Fruit fly (Drosophila melanogaster) whole organism, prepupa: ENCODE data around the gene CG9536.
A peak's percentile ranks its signal among the peaks of the same experiment; 100 is the strongest.

Experiments
- CG10631 ChIP-seq: fragments of 200-800 bp; sonication (Bioruptor generic); optimal IDR thresholded peaks from 2 replicates; lab custom pipeline; 2016; ENCODE audit warnings: missing biosample characterization, missing genetic modification characterization
- CG10669 ChIP-seq: fragments of 200-800 bp; sonication (Bioruptor generic); optimal IDR thresholded peaks from 3 replicates; lab custom pipeline; 2018; ENCODE audit warnings: missing biosample characterization, mild to moderate bottlenecking, missing genetic modification characterization, moderate library complexity
- CG11294 ChIP-seq: fragments of 200-800 bp; sonication (Bioruptor generic); IDR thresholded peaks from 2 replicates; pipeline ENCODE4 v1.3.6; 2022; ENCODE audit warnings: missing biosample characterization, missing genetic modification characterization
- CG11902 ChIP-seq: fragments of 200-800 bp; sonication (Bioruptor generic); optimal IDR thresholded peaks from 3 replicates; lab custom pipeline; 2016; ENCODE audit warnings: missing biosample characterization, missing genetic modification characterization
- CG15336 ChIP-seq: fragments of 200-800 bp; sonication (Bioruptor generic); IDR thresholded peaks from 2 replicates; pipeline ENCODE4 v1.3.6; 2022; ENCODE audit warnings: missing biosample characterization, missing genetic modification characterization
- CG1621 ChIP-seq: fragments of 200-800 bp; sonication (Bioruptor generic); optimal IDR thresholded peaks from 3 replicates; lab custom pipeline; 2018; ENCODE audit warnings: missing biosample characterization, mild to moderate bottlenecking, missing genetic modification characterization
- CG32006 ChIP-seq: fragments of 200-800 bp; sonication (Bioruptor generic); optimal IDR thresholded peaks from 3 replicates; lab custom pipeline; 2017; ENCODE audit warnings: missing biosample characterization, mild to moderate bottlenecking, missing genetic modification characterization
- CG34406 ChIP-seq: fragments of 200-800 bp; sonication (Bioruptor generic); optimal IDR thresholded peaks from 3 replicates; lab custom pipeline; 2016; ENCODE audit warnings: missing biosample characterization, missing genetic modification characterization
- CG3919 ChIP-seq: fragments of 200-800 bp; sonication (Bioruptor generic); optimal IDR thresholded peaks from 3 replicates; lab custom pipeline; 2016; ENCODE audit warnings: missing biosample characterization, missing genetic modification characterization
- CG4318 ChIP-seq: fragments of 200-800 bp; sonication (Bioruptor generic); optimal IDR thresholded peaks from 3 replicates; lab custom pipeline; 2017; ENCODE audit warnings: missing biosample characterization, mild to moderate bottlenecking, missing genetic modification characterization
- CG6163 ChIP-seq: fragments of 200-800 bp; sonication (Bioruptor generic); IDR thresholded peaks from 3 replicates; pipeline ENCODE4 v1.3.6; 2022; ENCODE audit warnings: missing biosample characterization, missing genetic modification characterization
- CG6276 ChIP-seq: fragments of 200-800 bp; sonication (Bioruptor generic); optimal IDR thresholded peaks from 2 replicates; lab custom pipeline; 2017; ENCODE audit warnings: missing biosample characterization, mild to moderate bottlenecking, missing genetic modification characterization
- CG6792 ChIP-seq: fragments of 200-800 bp; sonication (Bioruptor generic); optimal IDR thresholded peaks from 3 replicates; lab custom pipeline; 2016; ENCODE audit warnings: missing biosample characterization, missing genetic modification characterization
- CG6808 ChIP-seq: fragments of 200-800 bp; sonication (Bioruptor generic); optimal IDR thresholded peaks from 3 replicates; lab custom pipeline; 2017; ENCODE audit warnings: missing biosample characterization, missing genetic modification characterization, mild to moderate bottlenecking, moderate library complexity, missing genetic modification reagents
- CG6854 ChIP-seq: fragments of 200-800 bp; sonication (Bioruptor generic); optimal IDR thresholded peaks from 2 replicates; lab custom pipeline; 2017; ENCODE audit warnings: missing biosample characterization, mild to moderate bottlenecking, missing genetic modification characterization
- CG8119 ChIP-seq: fragments of 200-800 bp; sonication (Bioruptor generic); IDR thresholded peaks from 3 replicates; pipeline ENCODE4 v1.3.6; 2022; ENCODE audit warnings: missing biosample characterization, missing genetic modification characterization
- CG8632 ChIP-seq: fragments of 200-800 bp; sonication (Bioruptor generic); optimal IDR thresholded peaks from 3 replicates; lab custom pipeline; 2016; ENCODE audit warnings: missing biosample characterization, missing genetic modification characterization
- CG9139 ChIP-seq: fragments of 200-800 bp; sonication (Bioruptor generic); optimal IDR thresholded peaks from 3 replicates; lab custom pipeline; 2017; ENCODE audit warnings: missing biosample characterization, mild to moderate bottlenecking, missing genetic modification characterization
- Eip75B ChIP-seq: fragments of 200-800 bp; sonication (Bioruptor generic); optimal IDR thresholded peaks from 3 replicates; lab custom pipeline; 2016; ENCODE audit warnings: missing biosample characterization, missing genetic modification characterization
- Eip78C ChIP-seq: fragments of 200-800 bp; sonication (Bioruptor generic); peaks from one replicate; lab custom pipeline; 2016; ENCODE audit warnings: missing biosample characterization, missing genetic modification characterization
- Eip93F ChIP-seq: fragments of 200-800 bp; sonication (Bioruptor generic); optimal IDR thresholded peaks from 2 replicates; lab custom pipeline; 2016; ENCODE audit warnings: missing biosample characterization, mild to moderate bottlenecking, missing genetic modification characterization
- Ets21C ChIP-seq: fragments of 200-800 bp; sonication (Bioruptor generic); optimal IDR thresholded peaks from 3 replicates; lab custom pipeline; 2016; ENCODE audit warnings: missing biosample characterization, missing genetic modification characterization
- Gug ChIP-seq: fragments of 200-800 bp; sonication (Bioruptor generic); IDR thresholded peaks from 2 replicates; pipeline ENCODE4 v1.3.6; 2022; ENCODE audit warnings: missing biosample characterization, missing genetic modification characterization
- Hr38 ChIP-seq: sonication (Bioruptor generic); optimal IDR thresholded peaks from 2 replicates; lab custom pipeline; 2016; ENCODE audit warnings: missing biosample characterization, missing genetic modification characterization
- Hr39 ChIP-seq: fragments of 200-800 bp; sonication (Bioruptor generic); optimal IDR thresholded peaks from 2 replicates; lab custom pipeline; 2016; ENCODE audit warnings: missing biosample characterization, missing genetic modification characterization
- Lpt ChIP-seq: fragments of 200-800 bp; sonication (Bioruptor generic); optimal IDR thresholded peaks from 3 replicates; lab custom pipeline; 2016; ENCODE audit warnings: missing biosample characterization, missing genetic modification characterization
- Met ChIP-seq: fragments of 200-800 bp; sonication (Bioruptor generic); optimal IDR thresholded peaks from 3 replicates; lab custom pipeline; 2016; ENCODE audit warnings: missing biosample characterization, missing genetic modification characterization
- OdsH ChIP-seq: fragments of 200-800 bp; sonication (Bioruptor generic); optimal IDR thresholded peaks from 3 replicates; lab custom pipeline; 2016; ENCODE audit warnings: missing biosample characterization, missing genetic modification characterization
- Smox ChIP-seq: fragments of 200-800 bp; sonication (Bioruptor generic); optimal IDR thresholded peaks from 3 replicates; lab custom pipeline; 2016; ENCODE audit warnings: missing biosample characterization, missing genetic modification characterization
- Sox102F ChIP-seq: fragments of 200-800 bp; sonication (Bioruptor generic); optimal IDR thresholded peaks from 2 replicates; lab custom pipeline; 2016; ENCODE audit warnings: missing biosample characterization, mild to moderate bottlenecking, missing genetic modification characterization
- Sox14 ChIP-seq: fragments of 200-800 bp; sonication (Bioruptor generic); optimal IDR thresholded peaks from 3 replicates; lab custom pipeline; 2016; ENCODE audit warnings: missing biosample characterization, missing genetic modification characterization
- achi ChIP-seq: fragments of 200-800 bp; sonication (Bioruptor generic); optimal IDR thresholded peaks from 3 replicates; lab custom pipeline; 2016; ENCODE audit warnings: missing biosample characterization, missing genetic modification characterization
- acj6 ChIP-seq: fragments of 200-800 bp; sonication (Bioruptor generic); optimal IDR thresholded peaks from 3 replicates; lab custom pipeline; 2016; ENCODE audit warnings: missing biosample characterization, missing genetic modification characterization
- cyc ChIP-seq: fragments of 200-800 bp; sonication (Bioruptor generic); optimal IDR thresholded peaks from 3 replicates; lab custom pipeline; 2016; ENCODE audit warnings: missing biosample characterization, missing genetic modification characterization
- dac ChIP-seq: fragments of 200-800 bp; sonication (Bioruptor generic); optimal IDR thresholded peaks from 2 replicates; lab custom pipeline; 2017; ENCODE audit warnings: missing biosample characterization, mild to moderate bottlenecking, missing genetic modification characterization
- eg ChIP-seq: fragments of 200-800 bp; sonication (Bioruptor generic); IDR thresholded peaks from 3 replicates; pipeline ENCODE4 v1.3.6; 2022; ENCODE audit warnings: missing biosample characterization, missing genetic modification characterization
- esn ChIP-seq: fragments of 200-800 bp; sonication (Bioruptor generic); optimal IDR thresholded peaks from 2 replicates; lab custom pipeline; 2016; ENCODE audit warnings: missing biosample characterization, mild to moderate bottlenecking, missing genetic modification characterization, moderate library complexity
- fd59A ChIP-seq: fragments of 200-800 bp; sonication (Bioruptor generic); optimal IDR thresholded peaks from 2 replicates; lab custom pipeline; 2017; ENCODE audit warnings: missing biosample characterization, mild to moderate bottlenecking, missing genetic modification characterization, missing genetic modification reagents
- fd85E ChIP-seq: fragments of 200-800 bp; sonication (Bioruptor generic); optimal IDR thresholded peaks from 3 replicates; lab custom pipeline; 2016; ENCODE audit warnings: missing biosample characterization, missing genetic modification characterization
- fkh ChIP-seq: fragments of 200-800 bp; sonication (Bioruptor generic); optimal IDR thresholded peaks from 3 replicates; lab custom pipeline; 2017; ENCODE audit warnings: missing biosample characterization, mild to moderate bottlenecking, missing genetic modification characterization, moderate library complexity
- lz ChIP-seq: fragments of 200-800 bp; sonication (Bioruptor generic); optimal IDR thresholded peaks from 3 replicates; lab custom pipeline; 2016; ENCODE audit warnings: missing biosample characterization, missing genetic modification characterization
- net ChIP-seq: fragments of 200-800 bp; sonication (Bioruptor generic); optimal IDR thresholded peaks from 3 replicates; lab custom pipeline; 2016; ENCODE audit warnings: missing biosample characterization, missing genetic modification characterization
- pdm3 ChIP-seq: fragments of 200-800 bp; sonication (Bioruptor generic); optimal IDR thresholded peaks from 3 replicates; lab custom pipeline; 2016; ENCODE audit warnings: missing biosample characterization, missing genetic modification characterization
- ss ChIP-seq, 2 experiments: fragments of 200-800 bp; sonication (Bioruptor generic); optimal IDR thresholded peaks; 2 replicates in 1 of 2; 3 replicates in 1 of 2; lab custom pipeline; 2017 to 2018; ENCODE audit warnings: mild to moderate bottlenecking in 2 of 2, missing biosample characterization in 2 of 2, missing genetic modification characterization in 2 of 2, moderate library complexity in 1 of 2
- svp ChIP-seq: fragments of 200-800 bp; sonication (Bioruptor generic); peaks from one replicate; lab custom pipeline; 2016; ENCODE audit warnings: missing biosample characterization, missing genetic modification characterization
- topi ChIP-seq: fragments of 200-800 bp; sonication (Bioruptor generic); optimal IDR thresholded peaks from 3 replicates; lab custom pipeline; 2016; ENCODE audit warnings: missing biosample characterization, missing genetic modification characterization
- vri ChIP-seq: fragments of 200-800 bp; sonication (Bioruptor generic); optimal IDR thresholded peaks from 3 replicates; lab custom pipeline; 2016; ENCODE audit warnings: missing biosample characterization, mild to moderate bottlenecking, missing genetic modification characterization

Gene CG9536

dm6 chr2L:6449753-6450152, 27.0 kb downstream of the CG9536 start:
- no peak for TF ChIP-seq Sox14
- peak in 1 of 2 experiments; percentile 9 for TF ChIP-seq ss (GFP tag; optimal IDR thresholded peaks at IDR 0.05; lab: Kevin White, UChicago)

- TF ChIP-seq vri (GFP tag; lab: Kevin White, UChicago) = no peak
- TF ChIP-seq CG6276 = no peak
- peak; percentile 2 for TF ChIP-seq fkh (GFP tag; lab: Kevin White, UChicago)
These were observed 28.5 kb downstream of the CG9536 start, which contains the start of gene Acox3 for dm6 chr2L:6448334-6448703. TSS of gene Acox3 (minus strand) at chr2L:6448403.

- TF ChIP-seq CG6163 (GFP tag; lab: Robert Waterston, UW) = peak; percentile 55; the same call in 1 of the 3 replicates
- no peak for TF ChIP-seq CG10631 (GFP tag; lab: Kevin White, UChicago)
- TF ChIP-seq Ets21C (GFP tag; lab: Kevin White, UChicago) = no peak
- no peak for TF ChIP-seq fd85E
- no peak for TF ChIP-seq CG11902 (GFP tag; lab: Kevin White, UChicago)
- no peak for TF ChIP-seq Sox14
- TF ChIP-seq vri (GFP tag; lab: Kevin White, UChicago) = no peak
- TF ChIP-seq CG34406 (GFP tag; lab: Kevin White, UChicago) = no peak
- TF ChIP-seq Eip75B (GFP tag; lab: Kevin White, UChicago) = no peak
- TF ChIP-seq lz (GFP tag; lab: Kevin White, UChicago) = no peak
- no peak for TF ChIP-seq CG11294
- TF ChIP-seq CG10669 (GFP tag; lab: Kevin White, UChicago) = no peak
- peak; percentile 53 for TF ChIP-seq CG6808 (GFP tag; lab: Kevin White, UChicago)
- TF ChIP-seq CG8632 (GFP tag; lab: Kevin White, UChicago) = no peak
- peak; percentile 15 for TF ChIP-seq esn (GFP tag; lab: Kevin White, UChicago)
- TF ChIP-seq Met (GFP tag; lab: Kevin White, UChicago) = no peak
- no peak for TF ChIP-seq CG32006 (GFP tag; lab: Kevin White, UChicago)
- TF ChIP-seq OdsH (GFP tag; lab: Kevin White, UChicago) = no peak
- TF ChIP-seq Eip93F = no peak
- TF ChIP-seq ss (GFP tag; optimal IDR thresholded peaks at IDR 0.05; lab: Kevin White, UChicago) = peak in 1 of 2 experiments; percentile 70
- TF ChIP-seq topi (GFP tag; lab: Kevin White, UChicago) = no peak
- TF ChIP-seq CG8119 = no peak
- TF ChIP-seq Smox (GFP tag; lab: Kevin White, UChicago) = no peak
- TF ChIP-seq Hr38 (GFP tag; lab: Kevin White, UChicago) = no peak
- TF ChIP-seq dac (GFP tag; lab: Kevin White, UChicago) = no peak
- TF ChIP-seq cyc (GFP tag; lab: Kevin White, UChicago) = no peak
- no peak for TF ChIP-seq achi (GFP tag; lab: Kevin White, UChicago)
- no peak for TF ChIP-seq pdm3 (GFP tag; lab: Kevin White, UChicago)
- TF ChIP-seq CG15336 (GFP tag; lab: Robert Waterston, UW) = no peak
- peak; percentile 67 for TF ChIP-seq CG1621 (tag; lab: Kevin White, UChicago)
- TF ChIP-seq Hr39 (GFP tag; lab: Kevin White, UChicago) = no peak
- no peak for TF ChIP-seq fd59A (GFP tag; lab: Kevin White, UChicago)
- peak; percentile 22 for TF ChIP-seq CG9139
- peak; percentile 33 for TF ChIP-seq CG6854 (GFP tag; lab: Kevin White, UChicago)
- no peak for TF ChIP-seq Gug (GFP tag; lab: Robert Waterston, UW)
- peak; percentile 28 for TF ChIP-seq net (GFP tag; lab: Kevin White, UChicago)
- TF ChIP-seq CG3919 (GFP tag; lab: Kevin White, UChicago) = no peak
- TF ChIP-seq CG4318 (GFP tag; lab: Kevin White, UChicago) = no peak
- peak; percentile 96 for TF ChIP-seq svp
- peak; percentile 54 for TF ChIP-seq CG6276
- no peak for TF ChIP-seq Sox102F (GFP tag; lab: Kevin White, UChicago)
- TF ChIP-seq fkh (GFP tag; lab: Kevin White, UChicago) = peak; percentile 65
- no peak for TF ChIP-seq CG6792 (GFP tag; lab: Kevin White, UChicago)
- no peak for TF ChIP-seq acj6 (GFP tag; lab: Kevin White, UChicago)
- TF ChIP-seq Lpt (GFP tag; lab: Kevin White, UChicago) = peak; percentile 20
- peak; percentile 56 for TF ChIP-seq Eip78C (GFP tag; lab: Kevin White, UChicago)
- no peak; the same call in 2 of the 3 replicates for TF ChIP-seq eg (GFP tag; lab: Robert Waterston, UW)
These were observed 29.0 kb downstream of the CG9536 start for dm6 chr2L:6447581-6448333.
